Worm (Caenorhabditis elegans) whole organism, L2 larva: ENCODE results near the gene C10E2.1.

Experiments used
- C34F6.9 ChIP-seq: fragments of 150-350 bp; optimal IDR thresholded peaks from 2 replicates; lab custom pipeline; 2014; ENCODE audit warnings: missing biosample characterization, missing genetic modification characterization
- R02D3.7 ChIP-seq: fragments of 150-350 bp; optimal IDR thresholded peaks from 2 replicates; lab custom pipeline; 2014; ENCODE audit warnings: missing biosample characterization, missing genetic modification characterization
- Y55F3AM.14 ChIP-seq: fragments of 200-800 bp; sonication (Bioruptor generic); optimal IDR thresholded peaks from 2 replicates; lab custom pipeline; 2018; ENCODE audit warnings: mild to moderate bottlenecking, missing genetic modification characterization, missing compliant biosample characterization
- ZK546.5 ChIP-seq: sonication (generic microtip); optimal IDR thresholded peaks from 2 replicates; lab custom pipeline; 2017; ENCODE audit warnings: missing biosample characterization, missing genetic modification characterization
- alr-1 ChIP-seq: fragments of 150-350 bp; optimal IDR thresholded peaks from 2 replicates; lab custom pipeline; 2014; ENCODE audit warnings: missing biosample characterization, missing genetic modification characterization
- aly-2 ChIP-seq: fragments of 150-350 bp; optimal IDR thresholded peaks from 2 replicates; lab custom pipeline; 2014; ENCODE audit warnings: missing biosample characterization, missing genetic modification characterization
- blmp-1 ChIP-seq: sonication (generic microtip); optimal IDR thresholded peaks from 2 replicates; lab custom pipeline; 2017; ENCODE audit warnings: missing genetic modification characterization, mild to moderate bottlenecking, missing compliant biosample characterization, antibody characterized with exemption, moderate library complexity; ENCODE audit not compliant: insufficient read depth
- ceh-16 ChIP-seq: fragments of 150-350 bp; optimal IDR thresholded peaks from 2 replicates; lab custom pipeline; 2014; ENCODE audit warnings: missing biosample characterization, missing genetic modification characterization
- dmd-4 ChIP-seq: sonication (generic microtip); optimal IDR thresholded peaks from 2 replicates; lab custom pipeline; 2017; ENCODE audit warnings: missing biosample characterization, missing genetic modification characterization
- egl-27 ChIP-seq: sonication (generic microtip); optimal IDR thresholded peaks from 3 replicates; lab custom pipeline; 2017; ENCODE audit warnings: missing biosample characterization, missing genetic modification reagents, missing genetic modification characterization
- elt-3 ChIP-seq: sonication (generic microtip); optimal IDR thresholded peaks from 2 replicates; lab custom pipeline; 2017; ENCODE audit warnings: missing biosample characterization, missing genetic modification characterization
- fos-1 ChIP-seq: fragments of 150-350 bp; optimal IDR thresholded peaks from 2 replicates; lab custom pipeline; 2014; ENCODE audit warnings: missing biosample characterization, missing genetic modification characterization
- gmeb-1 ChIP-seq: fragments of 150-350 bp; optimal IDR thresholded peaks from 2 replicates; lab custom pipeline; 2014; ENCODE audit warnings: missing biosample characterization, missing genetic modification characterization
- lin-11 ChIP-seq: fragments of 150-350 bp; sonication (generic microtip); optimal IDR thresholded peaks from 2 replicates; lab custom pipeline; 2014; ENCODE audit warnings: missing biosample characterization, missing genetic modification characterization, inconsistent platforms, mixed read lengths
- lin-13 ChIP-seq: fragments of 150-350 bp; optimal IDR thresholded peaks from 2 replicates; lab custom pipeline; 2014; ENCODE audit warnings: missing biosample characterization, missing genetic modification reagents, missing genetic modification characterization
- lin-39 ChIP-seq: fragments of 150-350 bp; optimal IDR thresholded peaks from 2 replicates; lab custom pipeline; 2014; ENCODE audit warnings: missing biosample characterization, missing genetic modification reagents, missing genetic modification characterization
- lsy-2 ChIP-seq, 2 experiments: fragments of 150-350 bp in 1 of 2; sonication (generic microtip) in 1 of 2; optimal IDR thresholded peaks; 2 replicates each; lab custom pipeline; 2014 to 2017; ENCODE audit warnings: missing biosample characterization in 2 of 2, missing genetic modification characterization in 2 of 2
- mab-5 ChIP-seq: fragments of 150-350 bp; optimal IDR thresholded peaks from 2 replicates; lab custom pipeline; 2014; ENCODE audit warnings: missing biosample characterization, missing genetic modification characterization
- mbf-1 ChIP-seq: sonication (generic microtip); optimal IDR thresholded peaks from 2 replicates; lab custom pipeline; 2017; ENCODE audit warnings: missing biosample characterization, missing genetic modification characterization
- mdl-1 ChIP-seq, 2 experiments: fragments of 150-350 bp in 1 of 2; sonication (generic microtip) in 1 of 2; optimal IDR thresholded peaks; 2 replicates each; lab custom pipeline; 2017; ENCODE audit warnings: missing biosample characterization in 2 of 2, missing genetic modification characterization in 2 of 2
- nhr-11 ChIP-seq: fragments of 150-350 bp; optimal IDR thresholded peaks from 2 replicates; lab custom pipeline; 2014; ENCODE audit warnings: missing biosample characterization, missing genetic modification characterization
- nhr-12 ChIP-seq: fragments of 150-350 bp; optimal IDR thresholded peaks from 2 replicates; lab custom pipeline; 2014; ENCODE audit warnings: missing biosample characterization, missing genetic modification characterization
- nhr-129 ChIP-seq: fragments of 150-350 bp; optimal IDR thresholded peaks from 2 replicates; lab custom pipeline; 2014; ENCODE audit warnings: missing biosample characterization, missing genetic modification characterization
- nhr-21 ChIP-seq: fragments of 150-350 bp; optimal IDR thresholded peaks from 2 replicates; lab custom pipeline; 2014; ENCODE audit warnings: missing biosample characterization, missing genetic modification characterization
- nhr-23 ChIP-seq: fragments of 150-350 bp; optimal IDR thresholded peaks from 2 replicates; lab custom pipeline; 2014; ENCODE audit warnings: missing biosample characterization, missing genetic modification reagents, missing genetic modification characterization
- nhr-25 ChIP-seq: fragments of 150-350 bp; sonication (generic microtip); optimal IDR thresholded peaks from 3 replicates; lab custom pipeline; 2014; ENCODE audit warnings: missing biosample characterization, missing genetic modification characterization
- nhr-77 ChIP-seq: fragments of 150-350 bp; optimal IDR thresholded peaks from 2 replicates; lab custom pipeline; 2014; ENCODE audit warnings: missing biosample characterization, missing genetic modification characterization
- sem-4 ChIP-seq: fragments of 150-350 bp; optimal IDR thresholded peaks from 2 replicates; lab custom pipeline; 2014; ENCODE audit warnings: missing biosample characterization, missing genetic modification reagents, missing genetic modification characterization
- skn-1 ChIP-seq: sonication (generic microtip); optimal IDR thresholded peaks from 2 replicates; lab custom pipeline; 2017; ENCODE audit warnings: missing biosample characterization, missing genetic modification characterization
- sma-3 ChIP-seq: sonication (generic microtip); optimal IDR thresholded peaks from 2 replicates; lab custom pipeline; 2016; ENCODE audit warnings: missing genetic modification reagents, missing genetic modification characterization, missing compliant biosample characterization
- sma-9 ChIP-seq, 2 experiments: fragments of 150-350 bp in 1 of 2; sonication (generic microtip) in 1 of 2; optimal IDR thresholded peaks; 2 replicates each; lab custom pipeline; 2014 to 2016; ENCODE audit warnings: missing genetic modification characterization in 2 of 2, mild to moderate bottlenecking in 1 of 2, missing biosample characterization in 1 of 2, missing compliant biosample characterization in 1 of 2, missing genetic modification reagents in 1 of 2, moderate library complexity in 1 of 2
- snpc-4 ChIP-seq: fragments of 150-350 bp; optimal IDR thresholded peaks from 2 replicates; lab custom pipeline; 2014; ENCODE audit warnings: missing biosample characterization, missing genetic modification characterization
- unc-55 ChIP-seq: fragments of 150-350 bp; sonication (generic microtip); optimal IDR thresholded peaks from 3 replicates; lab custom pipeline; 2014; ENCODE audit warnings: missing biosample characterization, missing genetic modification reagents, missing genetic modification characterization
- unc-62 ChIP-seq: fragments of 150-350 bp; optimal IDR thresholded peaks from 2 replicates; lab custom pipeline; 2014; ENCODE audit warnings: missing biosample characterization, missing genetic modification reagents, missing genetic modification characterization
- zag-1 ChIP-seq: fragments of 150-350 bp; optimal IDR thresholded peaks from 2 replicates; lab custom pipeline; 2014; ENCODE audit warnings: missing biosample characterization, missing genetic modification characterization
- ztf-1 ChIP-seq: fragments of 200-800 bp; sonication (Bioruptor generic); conservative IDR thresholded peaks from 2 replicates; pipeline ENCODE4 v1.3.6; 2022; ENCODE audit warnings: missing genetic modification characterization, missing compliant biosample characterization
- ztf-11 ChIP-seq: sonication (generic microtip); optimal IDR thresholded peaks from 2 replicates; lab custom pipeline; 2017; ENCODE audit warnings: missing biosample characterization, missing genetic modification characterization

Gene C10E2.1

DNA sequence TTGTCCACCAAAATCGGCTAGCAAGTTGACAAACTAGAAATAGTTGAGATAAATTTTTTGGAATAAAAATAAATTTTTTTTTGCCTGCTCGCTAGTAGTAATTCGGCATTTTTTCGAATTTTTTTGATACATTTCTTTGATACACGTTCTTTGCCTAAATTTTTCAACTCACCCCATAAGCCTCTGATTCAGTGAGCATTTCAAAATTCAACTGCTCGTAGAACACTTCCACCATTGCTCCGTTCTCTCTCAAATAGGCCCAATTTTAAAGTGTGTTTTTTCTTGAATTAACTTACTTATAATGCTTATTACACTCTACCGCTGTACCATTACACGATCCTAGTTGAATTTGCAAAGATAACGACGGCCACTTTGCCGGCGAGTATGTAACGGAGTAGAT, 40.9 kb downstream of the C10E2.1 start:
- TF ChIP-seq ztf-11 (tag; lab: Kevin White, UChicago), result no peak
- TF ChIP-seq C34F6.9 (tag; lab: Kevin White, UChicago), result no peak
- no peak for TF ChIP-seq sem-4 (tag; lab: Kevin White, UChicago)
- no peak for TF ChIP-seq ZK546.5 (tag; lab: Kevin White, UChicago)
- TF ChIP-seq nhr-11 (tag; lab: Kevin White, UChicago), result no peak
- TF ChIP-seq gmeb-1 (tag; lab: Kevin White, UChicago), result no peak
- no peak for TF ChIP-seq ztf-1 (GFP tag; lab: Robert Waterston, UW)
- no peak for TF ChIP-seq sma-3 (GFP tag; lab: Kevin White, UChicago)
- no peak for TF ChIP-seq nhr-129 (tag; lab: Kevin White, UChicago)
- TF ChIP-seq sma-9 (GFP tag; optimal IDR thresholded peaks at IDR 0.05; lab: Kevin White, UChicago), result no peak
- TF ChIP-seq sma-9 (tag; optimal IDR thresholded peaks at IDR 0.05; lab: Kevin White, UChicago), result no peak
- TF ChIP-seq nhr-25 (tag; lab: Kevin White, UChicago), result no peak
- no peak for TF ChIP-seq lin-11 (tag; lab: Kevin White, UChicago)
- TF ChIP-seq lin-39 (tag; lab: Kevin White, UChicago), result no peak
- no peak for TF ChIP-seq elt-3 (tag; lab: Kevin White, UChicago)
- no peak for TF ChIP-seq skn-1 (tag; lab: Kevin White, UChicago)
- no peak for TF ChIP-seq nhr-23 (tag; lab: Kevin White, UChicago)
- no peak for TF ChIP-seq mdl-1 (tag; optimal IDR thresholded peaks at IDR 0.05; lab: Kevin White, UChicago)
- no peak for TF ChIP-seq Y55F3AM.14 (GFP tag; lab: Kevin White, UChicago)
- no peak for TF ChIP-seq blmp-1 (tag; lab: Kevin White, UChicago)

DNA sequence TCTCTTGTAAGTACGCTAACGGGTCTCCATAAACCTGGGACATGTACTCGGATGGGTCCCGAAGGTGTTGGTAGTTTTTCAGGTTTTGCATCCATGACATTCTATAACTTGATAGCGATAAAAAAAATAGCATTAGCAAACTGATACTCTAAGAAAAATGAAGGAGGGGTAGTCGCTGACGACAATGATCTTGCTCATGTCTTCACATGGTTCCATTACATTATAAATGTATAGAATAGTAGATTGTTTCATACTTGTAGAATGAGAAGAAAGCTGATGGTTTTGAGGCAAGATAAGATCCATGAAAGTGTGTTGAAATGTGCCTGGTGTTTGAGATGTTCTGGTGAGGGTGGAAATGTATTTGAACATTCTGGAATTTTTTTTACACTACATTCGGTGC, 44.4 kb downstream of the C10E2.1 start, which contains the start of gene mec-4:
mec-4 (minus strand) TSS at position 101 of the 400 bp plus-strand sequence.
- no peak for TF ChIP-seq nhr-77 (tag; lab: Kevin White, UChicago)
- peak; percentile 68 for TF ChIP-seq unc-55 (GFP tag; lab: Kevin White, UChicago)

ce11 chrX:16808526-16808925, 45.9 kb downstream of the C10E2.1 start:
- TF ChIP-seq nhr-11 (tag; lab: Kevin White, UChicago) (no peak), sem-4 (tag; lab: Kevin White, UChicago) (no peak), dmd-4 (no peak), lin-11 (tag; lab: Kevin White, UChicago) (no peak), aly-2 (no peak), nhr-23 (tag; lab: Kevin White, UChicago) (no peak), mab-5 (no peak), R02D3.7 (tag; lab: Kevin White, UChicago) (no peak), alr-1 (no peak), blmp-1 (tag; lab: Kevin White, UChicago) (no peak), ztf-11 (tag; lab: Kevin White, UChicago) (no peak), unc-62 (no peak), snpc-4 (tag; lab: Kevin White, UChicago) (no peak), nhr-12 (no peak), ceh-16 (tag; lab: Kevin White, UChicago) (no peak), nhr-25 (tag; lab: Kevin White, UChicago) (no peak), skn-1 (tag; lab: Kevin White, UChicago) (no peak)

ce11 chrX:16809689-16810088, 47.1 kb downstream of the C10E2.1 start:
- TF ChIP-seq sma-9 (GFP tag; optimal IDR thresholded peaks at IDR 0.05; lab: Kevin White, UChicago) (no peak), sma-9 (tag; optimal IDR thresholded peaks at IDR 0.05; lab: Kevin White, UChicago) (no peak), R02D3.7 (tag; lab: Kevin White, UChicago) (no peak), lsy-2 (tag; optimal IDR thresholded peaks at IDR 0.05; lab: Kevin White, UChicago) (no peak), ztf-11 (tag; lab: Kevin White, UChicago) (no peak), unc-62 (no peak), lin-13 (GFP tag; lab: Kevin White, UChicago) (no peak), mbf-1 (tag; lab: Kevin White, UChicago) (no peak), dmd-4 (no peak), nhr-21 (no peak), egl-27 (no peak), mab-5 (no peak), ceh-16 (tag; lab: Kevin White, UChicago) (no peak), lin-39 (tag; lab: Kevin White, UChicago) (no peak), ZK546.5 (tag; lab: Kevin White, UChicago) (no peak), zag-1 (no peak), lin-11 (tag; lab: Kevin White, UChicago) (no peak), fos-1 (tag; lab: Kevin White, UChicago) (no peak), sem-4 (tag; lab: Kevin White, UChicago) (no peak)
